Worm (Caenorhabditis elegans): ENCODE data around the gene srx-76.

DNA sequence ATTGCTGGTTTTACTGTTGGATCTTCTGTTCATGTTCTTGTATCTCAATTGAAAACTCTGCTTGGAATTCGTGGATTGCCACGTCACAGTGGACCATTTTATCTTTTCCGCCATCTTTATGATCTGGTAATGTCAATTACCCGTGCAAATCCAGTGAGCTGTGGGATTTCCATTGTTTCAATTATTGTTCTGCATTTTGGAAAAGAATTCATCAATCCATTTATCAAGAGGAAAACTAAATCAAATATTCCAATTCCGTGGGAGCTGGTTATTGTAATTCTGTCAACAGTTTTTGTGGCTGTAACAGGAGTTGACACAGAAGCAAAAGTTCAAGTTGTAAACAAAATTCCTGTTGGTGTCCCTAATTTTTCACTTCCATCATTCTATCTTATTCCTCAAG is 15.0 kb upstream of the srx-76 start:
- no peak for TF ChIP-seq unc-39 (tag; optimal IDR thresholded peaks at IDR 0.05)
- TF ChIP-seq egl-27 (tag; optimal IDR thresholded peaks at IDR 0.05): no peak
- TF ChIP-seq nhr-129 (tag; optimal IDR thresholded peaks at IDR 0.05): no peak
- no peak for TF ChIP-seq skn-1 (tag; optimal IDR thresholded peaks at IDR 0.05)
- no peak for TF ChIP-seq elt-3 (tag; optimal IDR thresholded peaks at IDR 0.05)
- no peak for TF ChIP-seq nhr-237 (tag; optimal IDR thresholded peaks at IDR 0.05)
- no peak for TF ChIP-seq mdl-1 (tag; optimal IDR thresholded peaks at IDR 0.05)
- TF ChIP-seq lin-39 (tag; optimal IDR thresholded peaks at IDR 0.05): no peak
- TF ChIP-seq alr-1 (tag; optimal IDR thresholded peaks at IDR 0.05): no peak
- no peak for TF ChIP-seq ceh-82 (tag; optimal IDR thresholded peaks at IDR 0.05)
- no peak for TF ChIP-seq ama-1 (optimal IDR thresholded peaks at IDR 0.05)
- TF ChIP-seq ztf-11 (tag; optimal IDR thresholded peaks at IDR 0.05): no peak
- no peak for TF ChIP-seq lin-11 (tag; optimal IDR thresholded peaks at IDR 0.05)

All from whole organism, L2 larva.